Worm (Caenorhabditis elegans): ENCODE data around the gene Y45F3A.1.
A peak's percentile ranks its signal among the peaks of the same experiment; 100 is the strongest.

Y45F3A.1 gene

DNA sequence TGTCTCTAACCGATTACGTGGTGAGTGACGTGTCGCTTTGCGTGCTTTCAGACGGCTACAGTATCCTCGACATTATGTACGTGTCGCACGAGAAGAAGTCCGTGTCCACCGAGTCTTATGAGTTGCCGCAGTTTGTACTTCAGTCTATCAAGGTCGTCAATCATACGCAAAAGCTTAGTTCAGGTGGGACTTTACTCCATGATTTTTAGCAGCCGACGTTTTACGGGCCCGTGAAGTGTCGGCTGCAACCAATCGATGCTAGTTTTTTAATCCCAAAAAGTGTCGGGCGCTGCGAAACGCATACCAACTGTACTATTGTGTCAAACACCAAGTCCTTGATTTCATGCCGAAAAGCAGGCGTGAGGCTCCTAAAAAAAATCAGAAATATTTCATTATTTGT is 36.9 kb downstream of the Y45F3A.1 start:
- TF ChIP-seq unc-39 (tag; optimal IDR thresholded peaks at IDR 0.05), result no peak
- no peak for TF ChIP-seq Y105C5A.15 (GFP tag; IDR thresholded peaks at IDR 0.05)
- TF ChIP-seq unc-130 (GFP tag; optimal IDR thresholded peaks at IDR 0.05), result no peak
- no peak for TF ChIP-seq aly-2 (tag; optimal IDR thresholded peaks at IDR 0.05)
- no peak for TF ChIP-seq rbr-2 (tag; optimal IDR thresholded peaks at IDR 0.05)
- no peak for TF ChIP-seq arid-1 (GFP tag; conservative IDR thresholded peaks at IDR 0.05)
- no peak for TF ChIP-seq vab-7 (GFP tag; IDR thresholded peaks at IDR 0.05)
- no peak for TF ChIP-seq lin-1 (GFP tag; IDR thresholded peaks at IDR 0.05)
- TF ChIP-seq ceh-32 (tag; optimal IDR thresholded peaks at IDR 0.05; ENCODE audit: poor library complexity), result no peak
- no peak for TF ChIP-seq ces-1 (GFP tag; optimal IDR thresholded peaks at IDR 0.05)
- TF ChIP-seq nhr-41 (GFP tag; IDR thresholded peaks at IDR 0.05), result no peak
- TF ChIP-seq attf-4 (tag; optimal IDR thresholded peaks at IDR 0.05), result no peak
- TF ChIP-seq ceh-28 (tag; optimal IDR thresholded peaks at IDR 0.05), result no peak
- TF ChIP-seq nhr-237 (tag; optimal IDR thresholded peaks at IDR 0.05), result no peak

- TF ChIP-seq zip-2 (tag; optimal IDR thresholded peaks at IDR 0.05), result no peak
- TF ChIP-seq unc-62 (GFP tag; optimal IDR thresholded peaks at IDR 0.05 in 1 of 2), result no peak
- no peak for TF ChIP-seq unc-62 (tag; optimal IDR thresholded peaks at IDR 0.05)
- no peak for TF ChIP-seq nhr-41 (GFP tag; IDR thresholded peaks at IDR 0.05)
- no peak for TF ChIP-seq attf-4 (tag; optimal IDR thresholded peaks at IDR 0.05)
Observed at ce11 chrIII:10523025-10523424, 38.7 kb downstream of the Y45F3A.1 start.

DNA sequence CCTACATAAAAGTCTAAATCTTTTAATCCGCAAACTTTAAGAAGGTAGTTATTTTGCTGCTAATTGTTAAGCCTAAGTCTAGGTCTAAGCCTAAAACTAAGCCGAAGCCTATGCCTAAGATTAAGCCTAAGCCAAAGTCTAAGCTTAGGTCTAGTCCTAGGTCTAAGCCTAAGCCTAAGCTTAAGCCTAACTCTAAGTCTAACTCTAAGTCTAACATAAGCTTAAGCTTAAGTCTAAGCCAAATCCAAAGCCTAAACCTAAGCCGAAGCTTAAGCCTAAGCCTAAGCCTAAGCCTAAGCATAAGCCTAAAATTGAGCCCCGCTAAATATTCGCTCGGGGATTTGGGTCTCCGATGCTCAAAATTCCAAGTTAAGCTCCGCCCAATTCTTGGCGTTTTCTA is 40.5 kb downstream of the Y45F3A.1 start:
- TF ChIP-seq nhr-237 (tag; optimal IDR thresholded peaks at IDR 0.05) (no peak), aha-1 (tag) (no peak), jun-1 (tag; optimal IDR thresholded peaks at IDR 0.05) (no peak), lin-38 (GFP tag; IDR thresholded peaks at IDR 0.05) (no peak), mxl-3 (GFP tag; optimal IDR thresholded peaks at IDR 0.05) (no peak), cey-2 (tag; optimal IDR thresholded peaks at IDR 0.05; ENCODE audit: borderline replicate concordance, insufficient read depth) (no peak), daf-19 (GFP tag; conservative IDR thresholded peaks at IDR 0.05) (no peak), attf-4 (tag; optimal IDR thresholded peaks at IDR 0.05) (no peak), spr-1 (tag; optimal IDR thresholded peaks at IDR 0.05) (no peak), D1046.2 (GFP tag; IDR thresholded peaks at IDR 0.05) (no peak), saeg-2 (GFP tag; IDR thresholded peaks at IDR 0.05) (no peak), lsy-2 (tag; optimal IDR thresholded peaks at IDR 0.05) (no peak), F49E8.2 (tag; optimal IDR thresholded peaks at IDR 0.05; ENCODE audit: borderline replicate concordance) (no peak), nhr-42 (GFP tag; IDR thresholded peaks at IDR 0.05) (no peak), lim-7 (GFP tag; IDR thresholded peaks at IDR 0.05) (no peak), nhr-48 (tag; optimal IDR thresholded peaks at IDR 0.05) (no peak), lin-29 (GFP tag; IDR thresholded peaks at IDR 0.05) (no peak), ZK337.2 (GFP tag; IDR thresholded peaks at IDR 0.05) (no peak)

ce11 chrIII:10520523-10520922 is 41.2 kb downstream of the Y45F3A.1 start, which contains the start of gene unc-49:
Gene unc-49, plus strand, starts transcription at chrIII:10520762.
- TF ChIP-seq D1046.2 (GFP tag; IDR thresholded peaks at IDR 0.05) (no peak), aha-1 (tag) (peak; percentile 58)

ce11 chrIII:10519615-10520014 is 42.1 kb downstream of the Y45F3A.1 start:
- TF ChIP-seq ceh-82 (tag; optimal IDR thresholded peaks at IDR 0.05) (no peak), daf-19 (GFP tag; conservative IDR thresholded peaks at IDR 0.05) (no peak), dmd-9 (GFP tag; IDR thresholded peaks at IDR 0.05) (no peak), lin-15B (tag; optimal IDR thresholded peaks at IDR 0.05) (no peak), aha-1 (tag) (peak; percentile 62)
